Worm (Caenorhabditis elegans) whole organism, L2 larva: ENCODE measurements around the gene F23B2.10.
A peak's percentile ranks its signal among the peaks of the same experiment; 100 is the strongest.
"Not testable (repeated sequence)": the region's sequence is repeated elsewhere in the genome, so short reads cannot be mapped to it uniquely, and the experiment has no call there.

ENCODE experiments used
- C34F6.9 ChIP-seq: fragments of 150-350 bp; optimal IDR thresholded peaks from 2 replicates; lab custom pipeline; 2014; ENCODE audit warnings: missing biosample characterization, missing genetic modification characterization
- F13H6.1 ChIP-seq: sonication (generic microtip); optimal IDR thresholded peaks from 2 replicates; lab custom pipeline; 2016; ENCODE audit warnings: missing genetic modification characterization, missing compliant biosample characterization
- Y55F3AM.14 ChIP-seq: fragments of 200-800 bp; sonication (Bioruptor generic); optimal IDR thresholded peaks from 2 replicates; lab custom pipeline; 2018; ENCODE audit warnings: mild to moderate bottlenecking, missing genetic modification characterization, missing compliant biosample characterization
- aly-2 ChIP-seq: fragments of 150-350 bp; optimal IDR thresholded peaks from 2 replicates; lab custom pipeline; 2014; ENCODE audit warnings: missing biosample characterization, missing genetic modification characterization
- ama-1 ChIP-seq: fragments of 150-350 bp; optimal IDR thresholded peaks from 2 replicates; lab custom pipeline; 2018; ENCODE audit warnings: inconsistent platforms
- crh-2 ChIP-seq: sonication (generic microtip); optimal IDR thresholded peaks from 2 replicates; lab custom pipeline; 2017; ENCODE audit warnings: missing biosample characterization, missing genetic modification characterization
- dmd-4 ChIP-seq: sonication (generic microtip); optimal IDR thresholded peaks from 2 replicates; lab custom pipeline; 2017; ENCODE audit warnings: missing biosample characterization, missing genetic modification characterization
- egl-27 ChIP-seq: sonication (generic microtip); optimal IDR thresholded peaks from 3 replicates; lab custom pipeline; 2017; ENCODE audit warnings: missing biosample characterization, missing genetic modification reagents, missing genetic modification characterization
- elt-3 ChIP-seq: sonication (generic microtip); optimal IDR thresholded peaks from 2 replicates; lab custom pipeline; 2017; ENCODE audit warnings: missing biosample characterization, missing genetic modification characterization
- fos-1 ChIP-seq: fragments of 150-350 bp; optimal IDR thresholded peaks from 2 replicates; lab custom pipeline; 2014; ENCODE audit warnings: missing biosample characterization, missing genetic modification characterization
- gmeb-1 ChIP-seq: fragments of 150-350 bp; optimal IDR thresholded peaks from 2 replicates; lab custom pipeline; 2014; ENCODE audit warnings: missing biosample characterization, missing genetic modification characterization
- lin-11 ChIP-seq: fragments of 150-350 bp; sonication (generic microtip); optimal IDR thresholded peaks from 2 replicates; lab custom pipeline; 2014; ENCODE audit warnings: missing biosample characterization, missing genetic modification characterization, inconsistent platforms, mixed read lengths
- lin-13 ChIP-seq: fragments of 150-350 bp; optimal IDR thresholded peaks from 2 replicates; lab custom pipeline; 2014; ENCODE audit warnings: missing biosample characterization, missing genetic modification reagents, missing genetic modification characterization
- lin-39 ChIP-seq: fragments of 150-350 bp; optimal IDR thresholded peaks from 2 replicates; lab custom pipeline; 2014; ENCODE audit warnings: missing biosample characterization, missing genetic modification reagents, missing genetic modification characterization
- lsy-2 ChIP-seq, 2 experiments: fragments of 150-350 bp in 1 of 2; sonication (generic microtip) in 1 of 2; optimal IDR thresholded peaks; 2 replicates each; lab custom pipeline; 2014 to 2017; ENCODE audit warnings: missing biosample characterization in 2 of 2, missing genetic modification characterization in 2 of 2
- nhr-11 ChIP-seq: fragments of 150-350 bp; optimal IDR thresholded peaks from 2 replicates; lab custom pipeline; 2014; ENCODE audit warnings: missing biosample characterization, missing genetic modification characterization
- nhr-129 ChIP-seq: fragments of 150-350 bp; optimal IDR thresholded peaks from 2 replicates; lab custom pipeline; 2014; ENCODE audit warnings: missing biosample characterization, missing genetic modification characterization
- nhr-21 ChIP-seq: fragments of 150-350 bp; optimal IDR thresholded peaks from 2 replicates; lab custom pipeline; 2014; ENCODE audit warnings: missing biosample characterization, missing genetic modification characterization
- nhr-23 ChIP-seq: fragments of 150-350 bp; optimal IDR thresholded peaks from 2 replicates; lab custom pipeline; 2014; ENCODE audit warnings: missing biosample characterization, missing genetic modification reagents, missing genetic modification characterization
- nhr-237 ChIP-seq: fragments of 150-350 bp; optimal IDR thresholded peaks from 2 replicates; lab custom pipeline; 2014; ENCODE audit warnings: missing biosample characterization, missing genetic modification characterization
- nhr-25 ChIP-seq: fragments of 150-350 bp; sonication (generic microtip); optimal IDR thresholded peaks from 3 replicates; lab custom pipeline; 2014; ENCODE audit warnings: missing biosample characterization, missing genetic modification characterization
- nhr-6 ChIP-seq: fragments of 150-350 bp; optimal IDR thresholded peaks from 2 replicates; lab custom pipeline; 2014; ENCODE audit warnings: missing biosample characterization, missing genetic modification characterization
- nhr-77 ChIP-seq: fragments of 150-350 bp; optimal IDR thresholded peaks from 2 replicates; lab custom pipeline; 2014; ENCODE audit warnings: missing biosample characterization, missing genetic modification characterization
- peb-1 ChIP-seq: fragments of 150-350 bp; optimal IDR thresholded peaks from 2 replicates; lab custom pipeline; 2014; ENCODE audit warnings: missing biosample characterization, missing genetic modification characterization
- sem-4 ChIP-seq: fragments of 150-350 bp; optimal IDR thresholded peaks from 2 replicates; lab custom pipeline; 2014; ENCODE audit warnings: missing biosample characterization, missing genetic modification reagents, missing genetic modification characterization
- skn-1 ChIP-seq: sonication (generic microtip); optimal IDR thresholded peaks from 2 replicates; lab custom pipeline; 2017; ENCODE audit warnings: missing biosample characterization, missing genetic modification characterization
- sma-3 ChIP-seq: sonication (generic microtip); optimal IDR thresholded peaks from 2 replicates; lab custom pipeline; 2016; ENCODE audit warnings: missing genetic modification reagents, missing genetic modification characterization, missing compliant biosample characterization
- sma-9 ChIP-seq, 2 experiments: fragments of 150-350 bp in 1 of 2; sonication (generic microtip) in 1 of 2; optimal IDR thresholded peaks; 2 replicates each; lab custom pipeline; 2014 to 2016; ENCODE audit warnings: missing genetic modification characterization in 2 of 2, mild to moderate bottlenecking in 1 of 2, missing biosample characterization in 1 of 2, missing compliant biosample characterization in 1 of 2, missing genetic modification reagents in 1 of 2, moderate library complexity in 1 of 2
- unc-55 ChIP-seq: fragments of 150-350 bp; sonication (generic microtip); optimal IDR thresholded peaks from 3 replicates; lab custom pipeline; 2014; ENCODE audit warnings: missing biosample characterization, missing genetic modification reagents, missing genetic modification characterization
- zag-1 ChIP-seq: fragments of 150-350 bp; optimal IDR thresholded peaks from 2 replicates; lab custom pipeline; 2014; ENCODE audit warnings: missing biosample characterization, missing genetic modification characterization

Gene F23B2.10

DNA sequence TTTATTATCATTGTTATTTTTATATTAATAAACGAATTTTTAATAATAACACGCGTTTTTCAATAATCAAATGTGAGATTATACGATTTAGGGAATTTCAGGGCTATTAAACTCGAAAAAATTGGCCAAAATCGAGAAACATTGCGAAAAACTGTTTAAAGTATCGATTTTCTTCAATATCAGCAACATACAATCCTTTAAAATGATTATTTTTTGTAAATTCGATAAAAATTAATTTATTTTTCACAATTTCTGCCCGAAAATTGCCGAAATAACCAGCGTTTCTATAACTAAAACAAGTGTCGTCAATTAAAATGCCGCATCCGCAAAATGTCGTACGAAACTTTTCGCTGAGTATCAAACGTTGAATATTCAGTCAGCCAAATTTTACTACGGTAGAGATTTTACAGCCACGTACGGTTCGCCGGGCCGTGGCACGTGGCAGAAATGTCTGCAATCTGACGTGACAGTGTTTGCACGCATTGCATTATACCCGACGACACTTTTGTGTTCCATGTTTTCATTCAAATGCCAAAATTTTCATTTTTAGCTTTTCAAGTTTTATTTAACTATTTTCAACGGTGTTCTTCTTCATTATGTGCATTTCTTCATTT, 42.0 kb upstream of the F23B2.10 start:
- TF ChIP-seq lsy-2 (tag; optimal IDR thresholded peaks at IDR 0.05; lab: Kevin White, UChicago), result peak in 1 of 2 experiments; percentile 66

DNA sequence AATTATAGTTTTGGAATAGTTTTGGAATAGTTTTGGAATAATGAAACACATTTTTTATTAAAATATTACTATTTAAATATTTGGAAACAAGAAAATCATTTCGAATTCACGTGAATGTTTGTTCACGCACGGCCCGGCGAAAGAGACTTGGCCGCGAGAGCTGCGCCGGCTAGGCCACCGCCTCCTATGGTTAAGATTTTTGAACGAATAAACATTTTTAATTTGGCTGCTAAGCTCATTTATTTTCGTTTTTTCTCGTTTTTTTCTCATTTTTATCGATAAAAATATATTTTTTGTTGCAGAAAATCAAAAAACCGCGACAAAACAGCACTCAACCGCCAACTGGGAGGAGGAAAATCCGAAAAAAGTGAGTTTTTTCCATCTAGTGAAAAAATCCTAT, 40.4 kb upstream of the F23B2.10 start, which contains the start of gene C46C2.7:
Gene C46C2.7 (plus strand): TSS at position 301 of the 400 bp plus-strand sequence.
- not testable (repeated sequence) for TF ChIP-seq sem-4 (tag; lab: Kevin White, UChicago); sma-9 (GFP tag; optimal IDR thresholded peaks at IDR 0.05; lab: Kevin White, UChicago); sma-9 (tag; optimal IDR thresholded peaks at IDR 0.05; lab: Kevin White, UChicago); nhr-237
- TF ChIP-seq, all 48 proteins: peak for 0; not testable (repeated sequence) for 48

DNA sequence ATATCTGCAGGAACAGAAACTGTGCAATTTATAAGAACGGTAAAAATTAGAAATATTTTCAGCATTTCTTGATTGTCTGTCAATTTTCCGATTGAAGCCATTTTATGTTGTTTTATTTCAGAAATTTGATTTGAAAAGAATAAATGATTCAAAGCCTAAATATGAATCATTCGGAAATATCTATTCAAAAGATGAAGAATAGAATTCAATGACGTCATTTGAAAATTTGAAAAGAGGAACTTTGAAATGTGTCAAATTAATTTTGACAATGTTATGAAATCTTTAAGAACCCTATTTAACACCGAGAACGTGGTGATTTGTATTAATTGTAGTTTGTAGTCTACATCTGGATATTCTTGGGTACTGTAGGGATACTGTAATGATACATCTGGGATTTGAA, 38.4 kb upstream of the F23B2.10 start, which contains the start of gene C46C2.5:
Gene C46C2.5 (minus strand): TSS at position 101 of the 400 bp plus-strand sequence.
- TF ChIP-seq gmeb-1 (tag; lab: Kevin White, UChicago) (no peak), elt-3 (tag; lab: Kevin White, UChicago) (no peak), nhr-25 (no peak), lin-39 (tag; lab: Kevin White, UChicago) (no peak), sma-3 (no peak), lsy-2 (tag; optimal IDR thresholded peaks at IDR 0.05; lab: Kevin White, UChicago) (no peak), dmd-4 (tag; lab: Kevin White, UChicago) (no peak), fos-1 (tag; lab: Kevin White, UChicago) (no peak)

DNA sequence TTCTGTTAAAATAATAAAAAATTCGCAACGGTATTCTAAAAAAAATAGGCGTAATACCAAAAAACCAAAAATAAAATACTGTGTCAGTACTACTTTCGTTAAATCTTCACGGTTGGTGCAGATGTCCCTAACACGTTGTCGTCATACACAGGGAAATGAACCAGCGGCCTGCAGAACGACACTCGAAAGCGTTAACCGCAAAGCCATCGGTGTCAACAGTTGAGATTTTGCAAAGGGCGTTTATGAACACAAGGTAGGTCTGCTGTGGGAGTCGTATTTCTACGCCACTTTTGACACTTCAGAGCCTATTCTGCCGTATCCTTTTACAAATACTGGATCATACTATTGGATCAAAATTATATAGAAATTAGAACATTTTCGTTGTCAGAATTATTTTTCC, 37.0 kb upstream of the F23B2.10 start:
- TF ChIP-seq unc-55 (GFP tag; lab: Kevin White, UChicago) (peak; percentile 17), sma-3 (peak; percentile 48), nhr-11 (no peak), F13H6.1 (peak; percentile 60), sem-4 (tag; lab: Kevin White, UChicago) (no peak), nhr-77 (tag; lab: Kevin White, UChicago) (peak; percentile 15), zag-1 (tag; lab: Kevin White, UChicago) (peak; percentile 48), nhr-21 (peak; percentile 53), skn-1 (tag; lab: Kevin White, UChicago) (no peak), Y55F3AM.14 (peak; percentile 42), lsy-2 (tag; optimal IDR thresholded peaks at IDR 0.05; lab: Kevin White, UChicago) (peak in 1 of 2 experiments; percentile 17), peb-1 (no peak), nhr-6 (tag; lab: Kevin White, UChicago) (no peak), C34F6.9 (tag; lab: Kevin White, UChicago) (peak; percentile 57), aly-2 (no peak), fos-1 (tag; lab: Kevin White, UChicago) (peak; percentile 70), gmeb-1 (tag; lab: Kevin White, UChicago) (peak; percentile 67), crh-2 (tag; lab: Kevin White, UChicago) (peak; percentile 73), egl-27 (tag; lab: Kevin White, UChicago) (peak; percentile 46), sma-9 (GFP tag; optimal IDR thresholded peaks at IDR 0.05; lab: Kevin White, UChicago) (peak; percentile 77), sma-9 (tag; optimal IDR thresholded peaks at IDR 0.05; lab: Kevin White, UChicago) (no peak), lin-13 (GFP tag; lab: Kevin White, UChicago) (peak; percentile 25), nhr-129 (peak; percentile 92), lin-11 (tag; lab: Kevin White, UChicago) (peak; percentile 53), ama-1 (no peak)

DNA sequence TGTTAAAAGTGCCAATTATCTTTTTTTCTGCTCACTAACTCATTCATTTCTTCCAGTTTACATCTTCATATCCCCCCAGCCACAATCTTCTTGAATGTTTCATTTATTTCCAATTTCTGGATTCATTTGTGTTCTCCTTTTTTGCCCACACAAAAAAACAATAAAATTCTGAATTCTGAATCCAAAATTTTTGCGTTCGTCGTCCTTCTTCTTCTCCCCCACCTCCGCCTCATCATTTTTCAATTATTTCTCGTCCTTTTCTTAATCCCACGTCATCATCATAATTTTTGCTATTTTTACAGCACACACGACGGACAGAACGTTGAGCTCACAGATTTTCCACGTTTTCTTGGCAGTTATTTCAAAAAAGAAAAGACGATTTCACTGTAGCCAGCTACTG, 30.4 kb upstream of the F23B2.10 start, which contains the start of gene C07C7.1:
Gene C07C7.1 (plus strand): TSS at position 301 of the 400 bp plus-strand sequence.
- no peak for TF ChIP-seq lsy-2 (tag; optimal IDR thresholded peaks at IDR 0.05; lab: Kevin White, UChicago)

DNA sequence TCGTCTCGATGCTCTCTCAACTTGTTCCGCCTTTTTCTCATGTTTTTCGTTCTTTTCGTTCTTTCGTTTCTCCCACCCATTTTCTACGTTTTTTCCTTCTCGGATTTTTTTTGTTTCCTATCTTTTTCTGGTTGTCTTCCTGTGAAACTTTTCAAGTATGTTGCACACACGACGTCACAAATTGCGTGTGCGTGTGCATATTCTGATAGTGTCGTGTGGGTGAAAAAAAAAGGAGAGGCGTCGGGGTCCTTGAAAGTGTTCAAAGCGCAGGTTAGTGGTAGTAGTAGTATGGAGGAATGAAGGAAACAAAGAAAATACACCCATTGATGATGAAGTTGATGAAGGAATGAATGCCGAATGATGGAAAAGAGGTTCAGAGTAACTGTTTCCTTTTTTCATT, 15.6 kb upstream of the F23B2.10 start:
- no peak for TF ChIP-seq nhr-77 (tag; lab: Kevin White, UChicago)
- TF ChIP-seq unc-55 (GFP tag; lab: Kevin White, UChicago), result peak; percentile 11
- no peak for TF ChIP-seq nhr-23 (tag; lab: Kevin White, UChicago)
- no peak for TF ChIP-seq C34F6.9 (tag; lab: Kevin White, UChicago)
- no peak for TF ChIP-seq skn-1 (tag; lab: Kevin White, UChicago)
